Worm (Caenorhabditis elegans): ENCODE measurements around the gene acp-2.

acp-2 gene

ce11 chrII:8388001-8388513 lies 43.8 kb downstream of the acp-2 start, which contains the start of gene drd-1 (continued):
- TF ChIP-seq let-607 (tag; optimal IDR thresholded peaks at IDR 0.05) (peak in 1 of 2 experiments; percentile 40), F22D6.2 (tag; optimal IDR thresholded peaks at IDR 0.05) (peak; percentile 24), Y95B8A.8 (GFP tag; IDR thresholded peaks at IDR 0.05) (no peak), F23B12.7 (tag; optimal IDR thresholded peaks at IDR 0.05; ENCODE audit: insufficient read depth) (no peak), sdz-38 (tag; optimal IDR thresholded peaks at IDR 0.05) (no peak), ztf-22 (GFP tag; optimal IDR thresholded peaks at IDR 0.05) (peak; percentile 69), Y56A3A.18 (GFP tag; IDR thresholded peaks at IDR 0.05) (no peak), atf-7 (tag; optimal IDR thresholded peaks at IDR 0.05) (peak; percentile 57), lin-40 (tag; optimal IDR thresholded peaks at IDR 0.05) (peak; percentile 2), Y67H2A.10 (GFP tag; conservative IDR thresholded peaks at IDR 0.05) (no peak), mcd-1 (GFP tag; IDR thresholded peaks at IDR 0.05) (no peak), cebp-1 (GFP tag; IDR thresholded peaks at IDR 0.05) (no peak), cebp-1 (tag; optimal IDR thresholded peaks at IDR 0.05) (no peak), repo-1 (tag; optimal IDR thresholded peaks at IDR 0.05) (no peak), T07F8.4 (tag; optimal IDR thresholded peaks at IDR 0.05) (no peak), ztf-6 (GFP tag; IDR thresholded peaks at IDR 0.05) (no peak), die-1 (tag; optimal IDR thresholded peaks at IDR 0.05) (no peak), T26A5.8 (tag; optimal IDR thresholded peaks at IDR 0.05) (no peak), C06A6.2 (GFP tag; conservative IDR thresholded peaks at IDR 0.05) (no peak), ceh-79 (tag; optimal IDR thresholded peaks at IDR 0.05) (no peak), akir-1 (GFP tag; optimal IDR thresholded peaks at IDR 0.05) (no peak), hlh-12 (tag; optimal IDR thresholded peaks at IDR 0.05) (no peak), tlf-1 (GFP tag; optimal IDR thresholded peaks at IDR 0.05) (no peak), Y53F4B.3 (GFP tag; IDR thresholded peaks at IDR 0.05) (no peak), lsl-1 (GFP tag; optimal IDR thresholded peaks at IDR 0.05) (no peak), ztf-26 (tag; optimal IDR thresholded peaks at IDR 0.05) (no peak), madf-8 (GFP tag; conservative IDR thresholded peaks at IDR 0.05) (no peak), snpc-1.3 (tag; optimal IDR thresholded peaks at IDR 0.05; ENCODE audit: insufficient read depth) (no peak)

- TF ChIP-seq hmg-1.2 (GFP tag; IDR thresholded peaks at IDR 0.05) (no peak), nhr-80 (tag; optimal IDR thresholded peaks at IDR 0.05) (peak; percentile 74), dox-1 (GFP tag; IDR thresholded peaks at IDR 0.05) (peak; percentile 32; the same call in 1 of the 2 replicates), rcor-1 (GFP tag; IDR thresholded peaks at IDR 0.05) (no peak), sptf-2 (GFP tag; optimal IDR thresholded peaks at IDR 0.05) (no peak), zfh-2 (GFP tag; conservative IDR thresholded peaks at IDR 0.05) (no peak), attf-6 (GFP tag; IDR thresholded peaks at IDR 0.05) (no peak), ceh-58 (GFP tag; IDR thresholded peaks at IDR 0.05) (no peak), lin-26 (GFP tag; IDR thresholded peaks at IDR 0.05) (no peak), chd-7 (tag; optimal IDR thresholded peaks at IDR 0.05) (no peak), athp-1 (tag; optimal IDR thresholded peaks at IDR 0.05) (no peak), atf-7 (tag; optimal IDR thresholded peaks at IDR 0.05) (peak; percentile 76), B0019.2 (GFP tag; conservative IDR thresholded peaks at IDR 0.05) (no peak), akir-1 (GFP tag; optimal IDR thresholded peaks at IDR 0.05) (no peak), Y67H2A.10 (GFP tag; conservative IDR thresholded peaks at IDR 0.05) (no peak), ztf-22 (GFP tag; optimal IDR thresholded peaks at IDR 0.05) (no peak), ZK185.1 (tag; optimal IDR thresholded peaks at IDR 0.05; ENCODE audit: poor library complexity, severe bottlenecking) (no peak), let-526 (GFP tag; IDR thresholded peaks at IDR 0.05) (no peak), ztf-18 (tag; optimal IDR thresholded peaks at IDR 0.05) (no peak)
Observed at ce11 chrII:8386897-8387296, 45.0 kb downstream of the acp-2 start.
